Fruit fly (Drosophila melanogaster): ENCODE data around the gene Or2a.

DNA sequence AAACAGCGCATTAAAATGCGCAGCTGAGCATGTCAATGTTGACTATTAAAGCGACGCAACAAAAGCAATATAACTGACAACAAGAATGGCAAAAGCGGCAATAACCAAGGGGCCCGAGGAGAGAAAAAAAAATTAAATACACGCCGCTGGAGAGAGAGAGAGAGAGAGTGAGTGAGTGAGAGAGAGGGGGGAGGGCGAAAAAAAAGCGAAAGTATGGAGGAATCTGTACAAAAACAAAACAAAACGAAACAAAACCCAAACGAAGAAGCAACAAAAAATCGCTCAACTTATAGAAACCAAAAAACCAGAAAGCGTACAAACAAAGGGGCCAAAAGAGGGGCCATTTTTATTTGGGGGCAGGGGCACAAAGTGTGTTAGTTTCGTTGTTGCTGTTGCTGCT is 37.4 kb downstream of the Or2a start:
- TF ChIP-seq CG13204 (GFP tag; optimal IDR thresholded peaks at IDR 0.05), result no peak
- TF ChIP-seq gl (tag; optimal IDR thresholded peaks at IDR 0.05), result no peak
- peak; percentile 41; the same call in 1 of the 2 replicates for TF ChIP-seq CG12605 (GFP tag; IDR thresholded peaks at IDR 0.05)
- peak; percentile 2 for TF ChIP-seq CG15710 (tag; optimal IDR thresholded peaks at IDR 0.05)
- no peak for TF ChIP-seq CG8159 (tag; optimal IDR thresholded peaks at IDR 0.05)
- no peak for TF ChIP-seq rn (GFP tag; IDR thresholded peaks at IDR 0.05)
